Worm (Caenorhabditis elegans) whole organism, L1 larva: ENCODE measurements around the gene str-57.

Experiments used
- C04F5.9 ChIP-seq: sonication (generic microtip); optimal IDR thresholded peaks from 2 replicates; lab custom pipeline; 2016; ENCODE audit warnings: missing genetic modification characterization, missing compliant biosample characterization
- Y116A8C.19 ChIP-seq: sonication (generic microtip); optimal IDR thresholded peaks from 2 replicates; lab custom pipeline; 2016; ENCODE audit warnings: missing compliant biosample characterization, missing genetic modification characterization, borderline replicate concordance
- aly-2 ChIP-seq: fragments of 150-350 bp; optimal IDR thresholded peaks from 2 replicates; lab custom pipeline; 2014; ENCODE audit warnings: missing biosample characterization, missing genetic modification characterization
- ces-1 ChIP-seq: fragments of 150-350 bp; optimal IDR thresholded peaks from 2 replicates; lab custom pipeline; 2014; ENCODE audit warnings: missing biosample characterization, missing genetic modification reagents, missing genetic modification characterization
- dpl-1 ChIP-seq, 3 experiments: fragments of 150-350 bp in 2 of 3; sonication (generic microtip) in 1 of 3; optimal IDR thresholded peaks; 2 replicates each; lab custom pipeline; 2014 to 2017; ENCODE audit warnings: missing biosample characterization in 3 of 3, missing genetic modification characterization in 3 of 3, missing genetic modification reagents in 3 of 3
- dsc-1 ChIP-seq: sonication (generic microtip); optimal IDR thresholded peaks from 2 replicates; lab custom pipeline; 2016; ENCODE audit warnings: mild to moderate bottlenecking, missing genetic modification characterization, missing compliant biosample characterization
- efl-1 ChIP-seq, 4 experiments: fragments of 150-350 bp; optimal IDR thresholded peaks in 3 of 4; peaks in 1 of 4; 1 replicate in 1 of 4; 2 replicates in 3 of 4; lab custom pipeline; 2014; ENCODE audit warnings: missing biosample characterization in 2 of 4, missing genetic modification characterization in 2 of 4, missing genetic modification reagents in 2 of 4
- egl-13 ChIP-seq: sonication (generic microtip); optimal IDR thresholded peaks from 2 replicates; lab custom pipeline; 2016; ENCODE audit warnings: missing genotype, missing genetic modification reagents, missing genetic modification characterization, missing compliant biosample characterization
- elt-2 ChIP-seq: sonication (generic microtip); optimal IDR thresholded peaks from 2 replicates; lab custom pipeline; 2016; ENCODE audit warnings: missing genetic modification characterization, mild to moderate bottlenecking, inconsistent platforms, missing compliant biosample characterization, missing genetic modification reagents
- ets-5 ChIP-seq: fragments of 200-800 bp; sonication (Bioruptor generic); IDR thresholded peaks from 2 replicates; pipeline ENCODE4 v1.3.6; 2022; ENCODE audit warnings: missing genetic modification characterization, missing compliant biosample characterization
- fkh-10 ChIP-seq: sonication (generic microtip); optimal IDR thresholded peaks from 2 replicates; lab custom pipeline; 2017; ENCODE audit warnings: missing biosample characterization, missing genetic modification reagents, missing genetic modification characterization
- hpl-2 ChIP-seq: fragments of 150-350 bp; optimal IDR thresholded peaks from 2 replicates; lab custom pipeline; 2014; ENCODE audit warnings: missing biosample characterization, missing genetic modification reagents, missing genetic modification characterization
- irx-1 ChIP-seq: sonication (generic microtip); optimal IDR thresholded peaks from 2 replicates; lab custom pipeline; 2016; ENCODE audit warnings: missing genetic modification characterization, missing compliant biosample characterization
- isw-1 ChIP-seq: fragments of 200-800 bp; sonication (Bioruptor generic); IDR thresholded peaks from 2 replicates; pipeline ENCODE4 v1.3.6; 2022; ENCODE audit warnings: missing genetic modification characterization, missing compliant biosample characterization
- lin-13 ChIP-seq: fragments of 150-350 bp; optimal IDR thresholded peaks from 2 replicates; lab custom pipeline; 2014; ENCODE audit warnings: missing biosample characterization, missing genetic modification reagents, missing genetic modification characterization
- lin-15B ChIP-seq: fragments of 150-350 bp; sonication (generic microtip); optimal IDR thresholded peaks from 3 replicates; lab custom pipeline; 2014; ENCODE audit warnings: missing biosample characterization, missing genetic modification characterization
- lin-39 ChIP-seq: fragments of 150-350 bp; optimal IDR thresholded peaks from 2 replicates; lab custom pipeline; 2014; ENCODE audit warnings: missing biosample characterization, missing genetic modification reagents, missing genetic modification characterization
- lir-3 ChIP-seq: sonication (generic microtip); optimal IDR thresholded peaks from 2 replicates; lab custom pipeline; 2016; ENCODE audit warnings: mild to moderate bottlenecking, missing genetic modification characterization, moderate library complexity, missing compliant biosample characterization; ENCODE audit not compliant: poor library complexity
- lsy-2 ChIP-seq, 2 experiments: fragments of 150-350 bp; optimal IDR thresholded peaks; 2 replicates each; lab custom pipeline; 2014; ENCODE audit warnings: missing biosample characterization in 2 of 2, missing genetic modification characterization in 2 of 2
- mab-9 ChIP-seq: fragments of 200-800 bp; sonication (Bioruptor generic); IDR thresholded peaks from 2 replicates; pipeline ENCODE4 v1.3.6; 2022; ENCODE audit warnings: missing genetic modification reagents, missing genetic modification characterization, missing compliant biosample characterization
- mdl-1 ChIP-seq, 2 experiments: fragments of 150-350 bp; optimal IDR thresholded peaks; 2 replicates each; lab custom pipeline; 2014 to 2017; ENCODE audit warnings: missing biosample characterization in 2 of 2, missing genetic modification characterization in 2 of 2, inconsistent platforms in 1 of 2
- mep-1 ChIP-seq: fragments of 150-350 bp; optimal IDR thresholded peaks from 2 replicates; lab custom pipeline; 2014; ENCODE audit warnings: missing biosample characterization, missing genetic modification characterization
- nhr-11 ChIP-seq: fragments of 150-350 bp; optimal IDR thresholded peaks from 2 replicates; lab custom pipeline; 2014; ENCODE audit warnings: missing biosample characterization, missing genetic modification characterization
- nhr-12 ChIP-seq: sonication (generic microtip); optimal IDR thresholded peaks from 2 replicates; lab custom pipeline; 2017; ENCODE audit warnings: missing biosample characterization, missing genetic modification characterization
- nhr-19 ChIP-seq: fragments of 200-800 bp; sonication (Bioruptor generic); conservative IDR thresholded peaks from 2 replicates; pipeline ENCODE4 v1.3.6; 2022; ENCODE audit warnings: missing genetic modification characterization, missing compliant biosample characterization
- nhr-237 ChIP-seq: fragments of 150-350 bp; optimal IDR thresholded peaks from 2 replicates; lab custom pipeline; 2014; ENCODE audit warnings: missing biosample characterization, missing genetic modification characterization
- nhr-47 ChIP-seq: sonication (generic microtip); optimal IDR thresholded peaks from 2 replicates; lab custom pipeline; 2016; ENCODE audit warnings: mild to moderate bottlenecking, missing genetic modification characterization, moderate library complexity, missing compliant biosample characterization
- nhr-76 ChIP-seq: sonication (generic microtip); optimal IDR thresholded peaks from 2 replicates; lab custom pipeline; 2017; ENCODE audit warnings: missing biosample characterization, missing genetic modification characterization
- nhr-77 ChIP-seq: fragments of 150-350 bp; optimal IDR thresholded peaks from 2 replicates; lab custom pipeline; 2014; ENCODE audit warnings: missing biosample characterization, missing genetic modification characterization
- nhr-85 ChIP-seq: sonication (generic microtip); peaks from one replicate; lab custom pipeline; 2016; ENCODE audit warnings: missing genetic modification characterization, inconsistent platforms, missing compliant biosample characterization
- pag-3 ChIP-seq: sonication (generic microtip); optimal IDR thresholded peaks from 2 replicates; lab custom pipeline; 2017; ENCODE audit warnings: missing genetic modification characterization, mild to moderate bottlenecking, missing compliant biosample characterization, antibody characterized with exemption, borderline replicate concordance; ENCODE audit not compliant: insufficient read depth
- pax-3 ChIP-seq: fragments of 200-800 bp; sonication (Bioruptor generic); optimal IDR thresholded peaks from 2 replicates; lab custom pipeline; 2018; ENCODE audit warnings: mild to moderate bottlenecking, missing genetic modification characterization, moderate library complexity, missing compliant biosample characterization
- pqm-1 ChIP-seq: sonication (generic microtip); optimal IDR thresholded peaks from 3 replicates; lab custom pipeline; 2017; ENCODE audit warnings: missing biosample characterization, missing genetic modification characterization
- sox-4 ChIP-seq: sonication (generic microtip); optimal IDR thresholded peaks from 2 replicates; lab custom pipeline; 2016; ENCODE audit warnings: missing genetic modification characterization, missing compliant biosample characterization
- tbx-2 ChIP-seq: sonication (generic microtip); optimal IDR thresholded peaks from 2 replicates; lab custom pipeline; 2016; ENCODE audit warnings: missing genetic modification characterization, missing compliant biosample characterization
- unc-130 ChIP-seq: fragments of 150-350 bp; optimal IDR thresholded peaks from 2 replicates; lab custom pipeline; 2017; ENCODE audit warnings: missing biosample characterization, missing genetic modification characterization, inconsistent platforms
- unc-86 ChIP-seq: sonication (generic microtip); optimal IDR thresholded peaks from 2 replicates; lab custom pipeline; 2016; ENCODE audit warnings: missing genetic modification characterization, missing compliant biosample characterization
- xbp-1 ChIP-seq: sonication (generic microtip); optimal IDR thresholded peaks from 2 replicates; lab custom pipeline; 2016; ENCODE audit warnings: missing genetic modification characterization, missing compliant biosample characterization
- ztf-11 ChIP-seq, 2 experiments: sonication (generic microtip); optimal IDR thresholded peaks; 2 replicates each; lab custom pipeline; 2016 to 2017; ENCODE audit warnings: missing genetic modification characterization in 2 of 2, missing biosample characterization in 1 of 2, missing compliant biosample characterization in 1 of 2
- ztf-4 ChIP-seq: fragments of 150-350 bp; optimal IDR thresholded peaks from 2 replicates; lab custom pipeline; 2014; ENCODE audit warnings: missing biosample characterization, missing genetic modification characterization

The str-57 gene

ce11 chrV:15880705-15881104 is 10.2 kb downstream of the str-57 start (continued):
- TF ChIP-seq nhr-47 (tag; lab: Kevin White, UChicago) (peak; percentile 59), lir-3 (tag; lab: Kevin White, UChicago) (peak; percentile 48), dpl-1 (GFP tag; optimal IDR thresholded peaks at IDR 0.05; lab: Kevin White, UChicago) (peak; percentile 3 to 20 (median 9)), lin-15B (tag; lab: Kevin White, UChicago) (no peak), lin-13 (GFP tag; lab: Kevin White, UChicago) (no peak), pqm-1 (tag; lab: Kevin White, UChicago) (no peak), lsy-2 (tag; optimal IDR thresholded peaks at IDR 0.05; lab: Kevin White, UChicago) (peak; percentile 15 to 81), dsc-1 (tag; lab: Kevin White, UChicago) (no peak), ces-1 (GFP tag; lab: Kevin White, UChicago) (no peak), isw-1 (GFP tag; lab: Robert Waterston, UW) (no peak), mep-1 (tag; lab: Kevin White, UChicago) (peak; percentile 46), elt-2 (tag; lab: Kevin White, UChicago) (peak; percentile 58), nhr-76 (no peak), pax-3 (tag; lab: Kevin White, UChicago) (no peak), C04F5.9 (tag; lab: Kevin White, UChicago) (no peak), xbp-1 (no peak), mab-9 (no peak), unc-86 (tag; lab: Kevin White, UChicago) (no peak), nhr-12 (tag; lab: Kevin White, UChicago) (no peak), ztf-11 (tag; optimal IDR thresholded peaks at IDR 0.05; lab: Kevin White, UChicago) (no peak), aly-2 (no peak), pag-3 (no peak), fkh-10 (GFP tag; lab: Kevin White, UChicago) (no peak), irx-1 (tag; lab: Kevin White, UChicago) (peak; percentile 34), mdl-1 (tag; optimal IDR thresholded peaks at IDR 0.05; lab: Kevin White, UChicago) (peak in 1 of 2 experiments; percentile 20), ets-5 (GFP tag; lab: Robert Waterston, UW) (no peak), ztf-4 (no peak), nhr-237 (tag; lab: Kevin White, UChicago) (peak; percentile 71), sox-4 (tag; lab: Kevin White, UChicago) (no peak), nhr-19 (GFP tag; lab: Robert Waterston, UW) (peak; percentile 43), efl-1 (optimal IDR thresholded peaks at IDR 0.05; lab: Kevin White, UChicago) (peak; percentile 10 to 40), efl-1 (GFP tag; optimal IDR thresholded peaks at IDR 0.05 in 1 of 2; lab: Kevin White, UChicago) (no peak)

- TF ChIP-seq nhr-11 (tag; lab: Kevin White, UChicago) (no peak), tbx-2 (tag; lab: Kevin White, UChicago) (no peak), unc-130 (tag; lab: Kevin White, UChicago) (no peak), Y116A8C.19 (tag; lab: Kevin White, UChicago) (no peak), nhr-85 (tag; lab: Kevin White, UChicago) (no peak), lin-39 (tag; lab: Kevin White, UChicago) (no peak), hpl-2 (GFP tag; lab: Kevin White, UChicago) (no peak), isw-1 (GFP tag; lab: Robert Waterston, UW) (no peak), ztf-4 (no peak), nhr-77 (tag; lab: Kevin White, UChicago) (no peak), egl-13 (tag; lab: Kevin White, UChicago) (no peak)
Observed at ce11 chrV:15884698-15885097, 14.2 kb downstream of the str-57 start, which contains the start of gene oac-42. Gene oac-42, minus strand, starts transcription at chrV:15884798.

ce11 chrV:15885967-15886366 is 15.5 kb downstream of the str-57 start, which contains the start of gene T06C12.9:
Gene T06C12.9, minus strand, starts transcription at chrV:15886067.
- TF ChIP-seq nhr-85 (tag; lab: Kevin White, UChicago) (peak; percentile 20), ztf-11 (tag; optimal IDR thresholded peaks at IDR 0.05; lab: Kevin White, UChicago) (no peak), elt-2 (tag; lab: Kevin White, UChicago) (no peak)
